Fruit fly (Drosophila melanogaster): ENCODE measurements around the gene RhoGAP19D.

DNA sequence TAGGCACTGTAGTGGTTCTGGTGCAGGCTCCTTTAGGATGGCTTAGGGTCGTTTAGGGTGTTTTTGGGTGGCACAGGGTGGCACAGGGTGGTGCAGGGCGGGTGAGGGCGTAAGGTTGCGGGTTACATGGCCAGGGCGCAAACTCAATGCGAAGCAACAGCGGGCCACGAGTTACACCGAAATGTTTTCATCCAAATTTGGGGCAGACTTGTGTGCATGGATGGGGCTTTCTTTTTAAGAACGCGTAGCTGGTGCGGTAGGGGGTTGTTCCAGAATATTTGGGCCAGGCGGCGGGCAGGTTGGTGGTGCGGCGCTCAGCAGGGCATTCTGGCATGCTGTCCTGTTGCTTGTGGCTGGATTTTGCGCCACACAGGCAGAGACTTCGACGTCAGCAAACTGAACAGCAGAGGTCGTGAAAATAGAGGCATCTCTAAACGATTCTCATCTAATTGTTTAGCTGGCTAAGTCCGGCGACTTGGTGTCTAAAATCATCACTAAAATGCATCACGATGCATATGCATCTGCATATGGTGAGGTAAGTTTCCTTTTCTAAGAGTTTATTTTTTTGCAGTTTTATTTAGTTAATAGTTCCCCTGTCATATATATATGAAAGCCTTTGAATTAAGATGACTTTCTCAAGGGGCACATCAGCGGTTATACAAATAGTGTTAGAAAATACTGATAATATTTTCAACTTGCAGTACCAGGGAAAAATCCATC is 62.5 kb downstream of the RhoGAP19D start:
- no peak for TF ChIP-seq CG33017 (tag; optimal IDR thresholded peaks at IDR 0.05)
- TF ChIP-seq Crg-1 (GFP tag; optimal IDR thresholded peaks at IDR 0.05) = no peak
- no peak for TF ChIP-seq ovo (GFP tag; optimal IDR thresholded peaks at IDR 0.05)
- TF ChIP-seq CG14711 (tag; optimal IDR thresholded peaks at IDR 0.05) = no peak
- no peak for TF ChIP-seq tj (GFP tag; optimal IDR thresholded peaks at IDR 0.05)
